Fruit fly (Drosophila melanogaster) whole organism, wandering third instar larva: ENCODE data around the gene Clbn.
A peak's percentile ranks its signal among the peaks of the same experiment; 100 is the strongest.

Experiments
- Abd-B ChIP-seq: fragments of >200 bp; optimal IDR thresholded peaks from 2 replicates; lab custom pipeline; 2017; ENCODE audit warnings: missing biosample characterization, missing genetic modification characterization
- GATAd ChIP-seq: sonication (Bioruptor generic); optimal IDR thresholded peaks from 2 replicates; lab custom pipeline; 2016; ENCODE audit warnings: missing biosample characterization, missing genetic modification characterization
- Hnf4 ChIP-seq: fragments of 200-800 bp; sonication (Bioruptor generic); optimal IDR thresholded peaks from 2 replicates; lab custom pipeline; 2016; ENCODE audit warnings: missing biosample characterization, mild to moderate bottlenecking, missing genetic modification characterization
- Vsx2 ChIP-seq: fragments of 200-300, 225-300 bp; sonication (Bioruptor generic); optimal IDR thresholded peaks from 2 replicates; lab custom pipeline; 2018; ENCODE audit warnings: missing biosample characterization, missing genetic modification characterization; ENCODE audit not compliant: partially characterized antibody
- brk ChIP-seq: fragments of 200-800 bp; sonication (Bioruptor generic); optimal IDR thresholded peaks from 2 replicates; lab custom pipeline; 2016; ENCODE audit warnings: missing biosample characterization, mild to moderate bottlenecking, missing genetic modification characterization
- jim ChIP-seq: fragments of 175-275, 200-325 bp; sonication (Bioruptor generic); optimal IDR thresholded peaks from 2 replicates; lab custom pipeline; 2016; ENCODE audit warnings: missing biosample characterization, mild to moderate bottlenecking, missing genetic modification characterization
- psq ChIP-seq: fragments of 200-800 bp; sonication (Bioruptor generic); optimal IDR thresholded peaks from 3 replicates; lab custom pipeline; 2017; ENCODE audit warnings: missing biosample characterization, mild to moderate bottlenecking, missing genetic modification characterization, moderate library complexity

Gene Clbn

dm6 chr3R:25178521-25178920 is 51.2 kb downstream of the Clbn start (continued):
- peak; percentile 86 for TF ChIP-seq brk
- peak; percentile 81 for TF ChIP-seq psq (GFP tag; lab: Kevin White, UChicago)
- no peak for TF ChIP-seq GATAd (GFP tag; lab: Kevin White, UChicago)
- TF ChIP-seq Vsx2 = no peak
- TF ChIP-seq jim (GFP tag; lab: Kevin White, UChicago) = no peak
- TF ChIP-seq Abd-B (GFP tag; lab: Kevin White, UChicago) = no peak
- TF ChIP-seq Hnf4 = peak; percentile 75
- TF ChIP-seq, all 38 proteins: peak for 18
